Worm (Caenorhabditis elegans): ENCODE results near the gene zfp-2.

Gene zfp-2

ce11 chrII:9557437-9558150, at the start of gene zfp-2:
zfp-2 (plus strand) TSS chrII:9557650.
- TF ChIP-seq T22C8.4 (GFP tag; IDR thresholded peaks at IDR 0.05), result no peak
- no peak for TF ChIP-seq cog-1 (tag; optimal IDR thresholded peaks at IDR 0.05)

DNA sequence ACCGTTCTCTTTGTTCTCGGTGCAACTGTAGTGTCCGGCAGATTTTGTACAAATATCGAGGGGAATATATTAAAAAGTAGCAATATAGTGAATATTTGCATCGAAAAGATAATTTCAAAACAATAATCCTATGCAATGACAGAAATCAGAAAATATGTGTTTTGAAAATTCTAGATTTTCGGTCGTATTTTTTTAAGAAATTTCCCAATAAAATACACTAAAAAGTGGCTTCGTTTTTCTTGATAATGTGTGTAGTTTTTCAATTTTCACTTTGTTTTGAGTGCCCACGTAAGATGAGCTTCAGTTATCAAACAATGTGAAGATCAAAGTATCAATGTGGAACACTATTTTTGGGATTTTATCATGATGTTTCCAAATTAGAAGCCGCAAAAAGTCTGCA, 40.6 kb upstream of the zfp-2 start, which contains the start of gene gcy-1:
Gene gcy-1 (minus strand): TSS at position 101 of the 400 bp plus-strand sequence.
- TF ChIP-seq tab-1 (GFP tag; IDR thresholded peaks at IDR 0.05), result no peak
- no peak for TF ChIP-seq med-1 (GFP tag; optimal IDR thresholded peaks at IDR 0.05; ENCODE audit: insufficient read depth)
- no peak for TF ChIP-seq cog-1 (tag; optimal IDR thresholded peaks at IDR 0.05)
- TF ChIP-seq flt-1 (GFP tag; IDR thresholded peaks at IDR 0.05), result no peak
- no peak for TF ChIP-seq ref-1 (GFP tag; conservative IDR thresholded peaks at IDR 0.05)
- TF ChIP-seq T22C8.4 (GFP tag; IDR thresholded peaks at IDR 0.05), result no peak
- no peak for TF ChIP-seq ztf-23 (GFP tag; IDR thresholded peaks at IDR 0.05)
- no peak for TF ChIP-seq klf-2 (GFP tag; conservative IDR thresholded peaks at IDR 0.05)
- TF ChIP-seq ztf-29 (GFP tag; IDR thresholded peaks at IDR 0.05), result no peak

DNA sequence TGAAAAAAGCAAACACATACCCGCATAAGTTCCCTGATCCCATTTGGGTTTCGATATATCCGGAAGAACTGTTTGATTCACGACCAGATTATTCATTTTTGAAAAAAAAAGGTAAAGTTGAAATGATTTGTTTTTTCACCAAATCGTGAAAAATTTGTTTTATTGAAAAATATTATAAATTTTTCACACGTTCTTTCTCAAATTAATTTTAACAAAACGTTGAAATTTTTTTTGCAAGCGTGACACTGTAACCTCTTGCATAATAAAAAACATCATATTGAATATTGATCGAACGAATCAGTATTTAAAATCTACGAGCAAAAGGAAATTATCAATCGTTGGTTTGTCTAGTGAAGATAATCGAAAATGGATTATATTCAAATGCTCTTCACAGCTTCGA, 38.7 kb upstream of the zfp-2 start, which contains the start of the genes sfxn-1.1 and AH6.3:
Gene sfxn-1.1 (minus strand): TSS at position 101 of the 400 bp plus-strand sequence.
Gene AH6.3 (plus strand): TSS at position 275 of the 400 bp plus-strand sequence.
- TF ChIP-seq klf-2 (GFP tag; conservative IDR thresholded peaks at IDR 0.05) (no peak), tab-1 (GFP tag; IDR thresholded peaks at IDR 0.05) (no peak), T22C8.4 (GFP tag; IDR thresholded peaks at IDR 0.05) (no peak), cog-1 (tag; optimal IDR thresholded peaks at IDR 0.05) (no peak), med-1 (GFP tag; optimal IDR thresholded peaks at IDR 0.05; ENCODE audit: insufficient read depth) (no peak), ztf-23 (GFP tag; IDR thresholded peaks at IDR 0.05) (no peak), flt-1 (GFP tag; IDR thresholded peaks at IDR 0.05) (no peak), ztf-29 (GFP tag; IDR thresholded peaks at IDR 0.05) (no peak)

DNA sequence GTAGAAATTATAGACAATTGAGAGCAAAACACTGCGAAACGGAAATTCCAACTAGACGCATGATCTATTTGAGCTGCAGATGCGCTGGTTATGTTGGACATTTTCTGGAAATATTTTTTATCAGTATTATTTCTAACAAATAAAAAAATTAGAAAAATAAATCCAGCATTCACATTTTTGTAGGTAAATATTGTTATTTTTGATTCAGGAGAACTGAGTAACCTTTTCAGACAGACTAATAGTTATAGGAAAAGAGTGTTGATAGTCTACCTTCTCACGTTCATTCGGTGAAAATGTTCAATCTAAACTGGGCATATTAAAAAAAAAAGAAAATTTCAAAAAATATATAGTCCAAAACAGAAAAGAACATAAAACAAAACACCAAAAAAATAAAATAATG, 35.9 kb upstream of the zfp-2 start, which contains the start of gene sra-1:
Gene sra-1 (minus strand): TSS at position 101 of the 400 bp plus-strand sequence.
- TF ChIP-seq flt-1 (GFP tag; IDR thresholded peaks at IDR 0.05), result no peak
- TF ChIP-seq ref-1 (GFP tag; conservative IDR thresholded peaks at IDR 0.05), result no peak
- no peak for TF ChIP-seq ztf-23 (GFP tag; IDR thresholded peaks at IDR 0.05)
- TF ChIP-seq tab-1 (GFP tag; IDR thresholded peaks at IDR 0.05), result no peak
- no peak for TF ChIP-seq med-1 (GFP tag; optimal IDR thresholded peaks at IDR 0.05; ENCODE audit: insufficient read depth)

ce11 chrII:9522986-9523385, 34.5 kb upstream of the zfp-2 start, which contains the start of gene AH6.17:
AH6.17 (plus strand) TSS chrII:9523170.
- TF ChIP-seq klf-2 (GFP tag; conservative IDR thresholded peaks at IDR 0.05) (no peak), tab-1 (GFP tag; IDR thresholded peaks at IDR 0.05) (no peak), ztf-29 (GFP tag; IDR thresholded peaks at IDR 0.05) (no peak), flt-1 (GFP tag; IDR thresholded peaks at IDR 0.05) (no peak), ztf-23 (GFP tag; IDR thresholded peaks at IDR 0.05) (no peak), ref-1 (GFP tag; conservative IDR thresholded peaks at IDR 0.05) (no peak), T22C8.4 (GFP tag; IDR thresholded peaks at IDR 0.05) (no peak), med-1 (GFP tag; optimal IDR thresholded peaks at IDR 0.05; ENCODE audit: insufficient read depth) (no peak), cog-1 (tag; optimal IDR thresholded peaks at IDR 0.05) (no peak)

ce11 chrII:9523539-9524224, 33.8 kb upstream of the zfp-2 start, which contains the start of gene mex-6:
mex-6 (plus strand) TSS chrII:9524174.
- TF ChIP-seq ref-1 (GFP tag; conservative IDR thresholded peaks at IDR 0.05) (no peak), tab-1 (GFP tag; IDR thresholded peaks at IDR 0.05) (no peak), med-1 (GFP tag; optimal IDR thresholded peaks at IDR 0.05; ENCODE audit: insufficient read depth) (no peak), ztf-23 (GFP tag; IDR thresholded peaks at IDR 0.05) (no peak), flt-1 (GFP tag; IDR thresholded peaks at IDR 0.05) (no peak), ztf-29 (GFP tag; IDR thresholded peaks at IDR 0.05) (no peak), klf-2 (GFP tag; conservative IDR thresholded peaks at IDR 0.05) (no peak), T22C8.4 (GFP tag; IDR thresholded peaks at IDR 0.05) (no peak), cog-1 (tag; optimal IDR thresholded peaks at IDR 0.05) (no peak)

DNA sequence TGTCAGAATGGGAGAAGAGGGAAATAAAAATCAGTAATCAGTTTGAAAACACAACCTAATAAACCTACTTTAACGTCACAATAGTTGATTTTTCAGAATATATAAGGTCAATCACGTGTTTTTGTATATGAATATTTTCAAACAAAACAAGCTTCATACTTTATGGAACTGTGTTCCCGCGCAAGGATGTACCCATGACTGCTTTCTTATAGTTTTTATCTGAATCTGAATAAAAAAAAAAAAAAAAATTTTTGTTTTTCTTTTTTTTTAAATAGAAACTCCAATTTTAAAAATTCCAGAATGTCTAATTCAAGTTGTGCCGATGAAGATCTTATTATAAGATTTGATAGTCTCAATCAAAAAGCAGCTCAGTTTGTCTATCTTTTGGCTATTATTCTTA, 29.0 kb upstream of the zfp-2 start, which contains the start of gene sra-2:
Gene sra-2 (plus strand): TSS at position 301 of the 400 bp plus-strand sequence.
- TF ChIP-seq cog-1 (tag; optimal IDR thresholded peaks at IDR 0.05) (no peak), tab-1 (GFP tag; IDR thresholded peaks at IDR 0.05) (no peak), flt-1 (GFP tag; IDR thresholded peaks at IDR 0.05) (no peak), ztf-29 (GFP tag; IDR thresholded peaks at IDR 0.05) (no peak), ztf-23 (GFP tag; IDR thresholded peaks at IDR 0.05) (no peak), klf-2 (GFP tag; conservative IDR thresholded peaks at IDR 0.05) (no peak), med-1 (GFP tag; optimal IDR thresholded peaks at IDR 0.05; ENCODE audit: insufficient read depth) (no peak), T22C8.4 (GFP tag; IDR thresholded peaks at IDR 0.05) (no peak), ref-1 (GFP tag; conservative IDR thresholded peaks at IDR 0.05) (no peak)

ce11 chrII:9532011-9532410, 25.4 kb upstream of the zfp-2 start, which contains the start of gene sra-9:
sra-9 (plus strand) TSS chrII:9532311.
- TF ChIP-seq cog-1 (tag; optimal IDR thresholded peaks at IDR 0.05) (no peak), med-1 (GFP tag; optimal IDR thresholded peaks at IDR 0.05; ENCODE audit: insufficient read depth) (no peak), ztf-23 (GFP tag; IDR thresholded peaks at IDR 0.05) (no peak), flt-1 (GFP tag; IDR thresholded peaks at IDR 0.05) (no peak), klf-2 (GFP tag; conservative IDR thresholded peaks at IDR 0.05) (no peak), ztf-29 (GFP tag; IDR thresholded peaks at IDR 0.05) (no peak), ref-1 (GFP tag; conservative IDR thresholded peaks at IDR 0.05) (no peak), tab-1 (GFP tag; IDR thresholded peaks at IDR 0.05) (no peak), T22C8.4 (GFP tag; IDR thresholded peaks at IDR 0.05) (no peak)

- TF ChIP-seq flt-1 (GFP tag; IDR thresholded peaks at IDR 0.05), result no peak
These were observed 20.0 kb upstream of the zfp-2 start, which contains the start of gene sra-8 for ce11 chrII:9537429-9537828. sra-8 (plus strand) TSS chrII:9537729.
